Fruit fly (Drosophila melanogaster): ENCODE measurements around the gene CG6195.

DNA sequence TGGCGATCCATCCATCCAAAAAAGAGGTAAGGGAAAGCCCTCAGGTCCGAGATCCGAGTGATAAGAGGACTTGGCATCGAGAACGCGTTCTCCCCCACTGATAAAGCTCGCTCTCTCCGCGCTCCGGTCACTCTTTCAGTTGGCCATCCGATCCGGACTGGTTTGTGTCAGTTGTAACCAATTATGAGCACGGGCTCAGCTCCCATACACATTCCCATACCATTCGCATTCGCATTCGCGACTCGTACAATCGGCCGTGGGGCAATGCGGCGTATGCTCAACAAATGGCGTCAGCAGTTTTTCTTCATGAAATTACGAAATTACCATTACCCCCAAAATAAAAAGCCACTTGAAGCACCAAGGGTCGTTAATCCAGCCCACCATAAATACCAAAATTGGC, 23.7 kb downstream of the CG6195 start:
- TF ChIP-seq EcR (GFP tag; optimal IDR thresholded peaks at IDR 0.05) (no peak), CG14655 (GFP tag; optimal IDR thresholded peaks at IDR 0.05) (no peak), CG12605 (GFP tag; IDR thresholded peaks at IDR 0.05) (no peak), Pif1B (GFP tag; optimal IDR thresholded peaks at IDR 0.05) (no peak), D1 (tag; optimal IDR thresholded peaks at IDR 0.05) (no peak), CG17806 (tag; optimal IDR thresholded peaks at IDR 0.05) (no peak), fd96Ca (GFP tag; IDR thresholded peaks at IDR 0.05) (no peak), CG9948 (tag; optimal IDR thresholded peaks at IDR 0.05) (no peak)

Data from whole organism, pupa.